Fruit fly (Drosophila melanogaster) whole organism: ENCODE results near the gene CG8565.

Experiments
- CG8478 ChIP-seq: fragments of >200 bp; optimal IDR thresholded peaks from 2 replicates; lab custom pipeline; 2018; ENCODE audit warnings: inconsistent platforms
- Dll ChIP-seq: fragments of >200 bp; optimal IDR thresholded peaks from 2 replicates; lab custom pipeline; 2017
- EcR ChIP-seq, 2 experiments: fragments of >200 bp; optimal IDR thresholded peaks; 2 replicates each; lab custom pipeline; 2017; ENCODE audit warnings: missing biosample characterization in 2 of 2, missing genetic modification characterization in 2 of 2, missing genetic modification reagents in 2 of 2
- pan ChIP-seq: fragments of >200 bp; optimal IDR thresholded peaks from 2 replicates; lab custom pipeline; 2017
- psq ChIP-seq: fragments of >200 bp; optimal IDR thresholded peaks from 2 replicates; lab custom pipeline; 2017
- usp ChIP-seq: fragments of >200 bp; optimal IDR thresholded peaks from 2 replicates; lab custom pipeline; 2017; ENCODE audit warnings: missing biosample characterization, missing genetic modification characterization, mixed read lengths

DNA sequence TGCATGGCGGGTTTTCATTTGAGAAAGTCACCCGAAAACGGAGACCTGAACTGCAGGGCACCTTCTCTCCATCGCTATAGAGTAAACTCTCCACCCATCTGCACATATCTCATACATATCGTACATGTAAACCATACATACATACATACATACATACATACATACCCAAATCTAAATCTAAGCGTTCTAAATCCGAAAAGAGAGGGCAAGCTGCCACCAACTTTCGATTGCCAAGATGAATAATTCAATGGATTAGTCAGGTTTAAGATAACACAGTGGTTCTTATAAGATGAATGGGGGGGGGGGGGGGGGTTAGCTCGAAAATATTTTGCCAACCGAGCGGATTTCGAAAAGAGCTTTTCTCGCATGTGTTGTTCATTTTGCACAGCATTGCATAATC lies 23.1 kb upstream of the CG8565 start:
- TF ChIP-seq Dll (lab: Kevin White, UChicago) (no peak), psq (no peak), usp (GFP tag; lab: Kevin White, UChicago) (no peak), CG8478 (lab: Kevin White, UChicago) (no peak), pan (no peak), EcR (GFP tag; optimal IDR thresholded peaks at IDR 0.05; lab: Kevin White, UChicago) (no peak)
